Fruit fly (Drosophila melanogaster): ENCODE data around the gene CG9400.

Gene CG9400

dm6 chrX:14242479-14242878 is 46.7 kb downstream of the CG9400 start, which contains the start of gene mRNA-cap:
Gene mRNA-cap, minus strand, starts transcription at chrX:14242822.
- TF ChIP-seq Dll (optimal IDR thresholded peaks at IDR 0.05) (no peak), usp (GFP tag; optimal IDR thresholded peaks at IDR 0.05) (no peak), CG8478 (optimal IDR thresholded peaks at IDR 0.05) (no peak), EcR (GFP tag; optimal IDR thresholded peaks at IDR 0.05) (no peak), pan (optimal IDR thresholded peaks at IDR 0.05) (no peak), psq (optimal IDR thresholded peaks at IDR 0.05) (no peak)

Measured in whole organism.